Worm (Caenorhabditis elegans): ENCODE results near the gene T28C6.5.

DNA sequence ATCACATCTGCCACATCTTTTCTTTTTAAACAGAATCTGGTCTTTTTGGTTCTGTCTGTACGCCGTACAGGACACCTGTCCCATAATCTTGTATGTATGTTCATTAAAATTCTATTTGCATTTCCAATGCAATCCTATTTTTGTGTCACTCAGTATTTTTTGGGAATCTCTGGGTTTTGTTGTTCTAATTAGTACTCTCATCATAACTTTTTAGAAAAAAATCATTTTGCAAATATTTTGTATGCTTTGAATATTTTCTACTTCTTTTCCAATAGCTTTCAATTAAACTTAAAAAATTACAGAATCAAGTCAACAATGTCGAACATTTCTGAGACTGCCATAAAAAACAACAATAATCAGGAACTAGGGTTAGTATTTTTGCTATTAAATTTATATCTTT lies 1.2 kb upstream of the T28C6.5 start, which contains the start of gene T28C6.3:
- no peak for TF ChIP-seq elt-4 (tag; optimal IDR thresholded peaks at IDR 0.05)
- no peak for TF ChIP-seq ceh-34 (tag; optimal IDR thresholded peaks at IDR 0.05)
- no peak for TF ChIP-seq tbx-2 (tag; optimal IDR thresholded peaks at IDR 0.05)
- TF ChIP-seq ceh-30 (tag; optimal IDR thresholded peaks at IDR 0.05) = no peak

Data from whole organism, late embryonic.